Worm (Caenorhabditis elegans): ENCODE measurements around the gene F37C12.18.

- TF ChIP-seq nhr-12 (tag; optimal IDR thresholded peaks at IDR 0.05), result no peak
- TF ChIP-seq mab-5 (tag; optimal IDR thresholded peaks at IDR 0.05), result no peak
- no peak for TF ChIP-seq blmp-1 (tag; optimal IDR thresholded peaks at IDR 0.05)
- TF ChIP-seq nhr-76 (tag; optimal IDR thresholded peaks at IDR 0.05), result no peak
- no peak for TF ChIP-seq pha-4 (tag; optimal IDR thresholded peaks at IDR 0.05)
- TF ChIP-seq snpc-4 (tag; optimal IDR thresholded peaks at IDR 0.05), result no peak
- TF ChIP-seq mls-2 (tag; optimal IDR thresholded peaks at IDR 0.05), result no peak
- no peak for TF ChIP-seq ztf-11 (tag; optimal IDR thresholded peaks at IDR 0.05)
- TF ChIP-seq lsy-2 (tag; optimal IDR thresholded peaks at IDR 0.05), result no peak
- no peak for TF ChIP-seq lin-32 (GFP tag; optimal IDR thresholded peaks at IDR 0.05)
- TF ChIP-seq nhr-2 (tag; optimal IDR thresholded peaks at IDR 0.05), result no peak
- TF ChIP-seq mep-1 (tag; optimal IDR thresholded peaks at IDR 0.05), result no peak
These were observed 2.1 kb downstream of the F37C12.18 start, which contains the start of gene mec-14 for ce11 chrIII:7192942-7193665.
